Worm (Caenorhabditis elegans) whole organism, L2 larva: ENCODE data around the gene T04F3.3.

Experiments
- C34F6.9 ChIP-seq: fragments of 150-350 bp; optimal IDR thresholded peaks from 2 replicates; lab custom pipeline; 2014; ENCODE audit warnings: missing biosample characterization, missing genetic modification characterization
- F13H6.1 ChIP-seq: sonication (generic microtip); optimal IDR thresholded peaks from 2 replicates; lab custom pipeline; 2016; ENCODE audit warnings: missing genetic modification characterization, missing compliant biosample characterization
- R02D3.7 ChIP-seq: fragments of 150-350 bp; optimal IDR thresholded peaks from 2 replicates; lab custom pipeline; 2014; ENCODE audit warnings: missing biosample characterization, missing genetic modification characterization
- Y55F3AM.14 ChIP-seq: fragments of 200-800 bp; sonication (Bioruptor generic); optimal IDR thresholded peaks from 2 replicates; lab custom pipeline; 2018; ENCODE audit warnings: mild to moderate bottlenecking, missing genetic modification characterization, missing compliant biosample characterization
- ZK546.5 ChIP-seq: sonication (generic microtip); optimal IDR thresholded peaks from 2 replicates; lab custom pipeline; 2017; ENCODE audit warnings: missing biosample characterization, missing genetic modification characterization
- alr-1 ChIP-seq: fragments of 150-350 bp; optimal IDR thresholded peaks from 2 replicates; lab custom pipeline; 2014; ENCODE audit warnings: missing biosample characterization, missing genetic modification characterization
- aly-2 ChIP-seq: fragments of 150-350 bp; optimal IDR thresholded peaks from 2 replicates; lab custom pipeline; 2014; ENCODE audit warnings: missing biosample characterization, missing genetic modification characterization
- ama-1 ChIP-seq: fragments of 150-350 bp; optimal IDR thresholded peaks from 2 replicates; lab custom pipeline; 2018; ENCODE audit warnings: inconsistent platforms
- blmp-1 ChIP-seq: sonication (generic microtip); optimal IDR thresholded peaks from 2 replicates; lab custom pipeline; 2017; ENCODE audit warnings: missing genetic modification characterization, mild to moderate bottlenecking, missing compliant biosample characterization, antibody characterized with exemption, moderate library complexity; ENCODE audit not compliant: insufficient read depth
- ceh-16 ChIP-seq: fragments of 150-350 bp; optimal IDR thresholded peaks from 2 replicates; lab custom pipeline; 2014; ENCODE audit warnings: missing biosample characterization, missing genetic modification characterization
- ceh-82 ChIP-seq: fragments of 150-350 bp; optimal IDR thresholded peaks from 2 replicates; lab custom pipeline; 2014; ENCODE audit warnings: missing biosample characterization, missing genetic modification characterization
- crh-2 ChIP-seq: sonication (generic microtip); optimal IDR thresholded peaks from 2 replicates; lab custom pipeline; 2017; ENCODE audit warnings: missing biosample characterization, missing genetic modification characterization
- dmd-4 ChIP-seq: sonication (generic microtip); optimal IDR thresholded peaks from 2 replicates; lab custom pipeline; 2017; ENCODE audit warnings: missing biosample characterization, missing genetic modification characterization
- egl-27 ChIP-seq: sonication (generic microtip); optimal IDR thresholded peaks from 3 replicates; lab custom pipeline; 2017; ENCODE audit warnings: missing biosample characterization, missing genetic modification reagents, missing genetic modification characterization
- elt-1 ChIP-seq: fragments of 150-350 bp; optimal IDR thresholded peaks from 2 replicates; lab custom pipeline; 2014; ENCODE audit warnings: missing biosample characterization, missing genetic modification characterization
- elt-3 ChIP-seq: sonication (generic microtip); optimal IDR thresholded peaks from 2 replicates; lab custom pipeline; 2017; ENCODE audit warnings: missing biosample characterization, missing genetic modification characterization
- fos-1 ChIP-seq: fragments of 150-350 bp; optimal IDR thresholded peaks from 2 replicates; lab custom pipeline; 2014; ENCODE audit warnings: missing biosample characterization, missing genetic modification characterization
- gmeb-1 ChIP-seq: fragments of 150-350 bp; optimal IDR thresholded peaks from 2 replicates; lab custom pipeline; 2014; ENCODE audit warnings: missing biosample characterization, missing genetic modification characterization
- lin-11 ChIP-seq: fragments of 150-350 bp; sonication (generic microtip); optimal IDR thresholded peaks from 2 replicates; lab custom pipeline; 2014; ENCODE audit warnings: missing biosample characterization, missing genetic modification characterization, inconsistent platforms, mixed read lengths
- lin-13 ChIP-seq: fragments of 150-350 bp; optimal IDR thresholded peaks from 2 replicates; lab custom pipeline; 2014; ENCODE audit warnings: missing biosample characterization, missing genetic modification reagents, missing genetic modification characterization
- lin-39 ChIP-seq: fragments of 150-350 bp; optimal IDR thresholded peaks from 2 replicates; lab custom pipeline; 2014; ENCODE audit warnings: missing biosample characterization, missing genetic modification reagents, missing genetic modification characterization
- mbf-1 ChIP-seq: sonication (generic microtip); optimal IDR thresholded peaks from 2 replicates; lab custom pipeline; 2017; ENCODE audit warnings: missing biosample characterization, missing genetic modification characterization
- nhr-12 ChIP-seq: fragments of 150-350 bp; optimal IDR thresholded peaks from 2 replicates; lab custom pipeline; 2014; ENCODE audit warnings: missing biosample characterization, missing genetic modification characterization
- nhr-129 ChIP-seq: fragments of 150-350 bp; optimal IDR thresholded peaks from 2 replicates; lab custom pipeline; 2014; ENCODE audit warnings: missing biosample characterization, missing genetic modification characterization
- nhr-23 ChIP-seq: fragments of 150-350 bp; optimal IDR thresholded peaks from 2 replicates; lab custom pipeline; 2014; ENCODE audit warnings: missing biosample characterization, missing genetic modification reagents, missing genetic modification characterization
- nhr-237 ChIP-seq: fragments of 150-350 bp; optimal IDR thresholded peaks from 2 replicates; lab custom pipeline; 2014; ENCODE audit warnings: missing biosample characterization, missing genetic modification characterization
- nhr-25 ChIP-seq: fragments of 150-350 bp; sonication (generic microtip); optimal IDR thresholded peaks from 3 replicates; lab custom pipeline; 2014; ENCODE audit warnings: missing biosample characterization, missing genetic modification characterization
- nhr-77 ChIP-seq: fragments of 150-350 bp; optimal IDR thresholded peaks from 2 replicates; lab custom pipeline; 2014; ENCODE audit warnings: missing biosample characterization, missing genetic modification characterization
- peb-1 ChIP-seq: fragments of 150-350 bp; optimal IDR thresholded peaks from 2 replicates; lab custom pipeline; 2014; ENCODE audit warnings: missing biosample characterization, missing genetic modification characterization
- sem-4 ChIP-seq: fragments of 150-350 bp; optimal IDR thresholded peaks from 2 replicates; lab custom pipeline; 2014; ENCODE audit warnings: missing biosample characterization, missing genetic modification reagents, missing genetic modification characterization
- skn-1 ChIP-seq: sonication (generic microtip); optimal IDR thresholded peaks from 2 replicates; lab custom pipeline; 2017; ENCODE audit warnings: missing biosample characterization, missing genetic modification characterization
- sma-9 ChIP-seq, 2 experiments: fragments of 150-350 bp in 1 of 2; sonication (generic microtip) in 1 of 2; optimal IDR thresholded peaks; 2 replicates each; lab custom pipeline; 2014 to 2016; ENCODE audit warnings: missing genetic modification characterization in 2 of 2, mild to moderate bottlenecking in 1 of 2, missing biosample characterization in 1 of 2, missing compliant biosample characterization in 1 of 2, missing genetic modification reagents in 1 of 2, moderate library complexity in 1 of 2
- snpc-4 ChIP-seq: fragments of 150-350 bp; optimal IDR thresholded peaks from 2 replicates; lab custom pipeline; 2014; ENCODE audit warnings: missing biosample characterization, missing genetic modification characterization
- unc-39 ChIP-seq: fragments of 150-350 bp; optimal IDR thresholded peaks from 2 replicates; lab custom pipeline; 2014; ENCODE audit warnings: missing biosample characterization, missing genetic modification characterization
- unc-55 ChIP-seq: fragments of 150-350 bp; sonication (generic microtip); optimal IDR thresholded peaks from 3 replicates; lab custom pipeline; 2014; ENCODE audit warnings: missing biosample characterization, missing genetic modification reagents, missing genetic modification characterization
- unc-62 ChIP-seq: fragments of 150-350 bp; optimal IDR thresholded peaks from 2 replicates; lab custom pipeline; 2014; ENCODE audit warnings: missing biosample characterization, missing genetic modification reagents, missing genetic modification characterization
- zag-1 ChIP-seq: fragments of 150-350 bp; optimal IDR thresholded peaks from 2 replicates; lab custom pipeline; 2014; ENCODE audit warnings: missing biosample characterization, missing genetic modification characterization
- ztf-1 ChIP-seq: fragments of 200-800 bp; sonication (Bioruptor generic); conservative IDR thresholded peaks from 2 replicates; pipeline ENCODE4 v1.3.6; 2022; ENCODE audit warnings: missing genetic modification characterization, missing compliant biosample characterization
- ztf-11 ChIP-seq: sonication (generic microtip); optimal IDR thresholded peaks from 2 replicates; lab custom pipeline; 2017; ENCODE audit warnings: missing biosample characterization, missing genetic modification characterization
- ztf-4 ChIP-seq: fragments of 150-350 bp; optimal IDR thresholded peaks from 2 replicates; lab custom pipeline; 2014; ENCODE audit warnings: missing biosample characterization, missing genetic modification characterization

Gene T04F3.3

ce11 chrV:11767028-11767427 lies 8.3 kb downstream of the T04F3.3 start, which contains the start of gene sel-11:
Gene sel-11, plus strand, starts transcription at chrV:11767328.
- TF ChIP-seq ceh-82 (tag; lab: Kevin White, UChicago) (no peak), lin-13 (GFP tag; lab: Kevin White, UChicago) (no peak), nhr-237 (tag; lab: Kevin White, UChicago) (no peak), ZK546.5 (no peak), peb-1 (tag; lab: Kevin White, UChicago) (no peak), ztf-11 (tag; lab: Kevin White, UChicago) (no peak), R02D3.7 (no peak), crh-2 (no peak)
- TF ChIP-seq, all 48 proteins: peak for 0

- no peak for TF ChIP-seq elt-3 (tag; lab: Kevin White, UChicago)
- no peak for TF ChIP-seq gmeb-1
- no peak for TF ChIP-seq egl-27
- no peak for TF ChIP-seq ztf-1 (GFP tag; lab: Robert Waterston, UW)
- TF ChIP-seq, all 48 proteins: peak for 0
These were observed 10.9 kb downstream of the T04F3.3 start for ce11 chrV:11769646-11770045.

ce11 chrV:11770053-11770517 lies 11.3 kb downstream of the T04F3.3 start, which contains the start of gene F55A11.4:
Gene F55A11.4, plus strand, starts transcription at chrV:11770467.
- no peak for TF ChIP-seq nhr-77 (tag; lab: Kevin White, UChicago)
- no peak for TF ChIP-seq peb-1 (tag; lab: Kevin White, UChicago)
- peak; percentile 10 for TF ChIP-seq nhr-25 (tag; lab: Kevin White, UChicago)
- no peak for TF ChIP-seq blmp-1 (tag; lab: Kevin White, UChicago)
- TF ChIP-seq ama-1 (lab: Kevin White, UChicago): peak; percentile 32
- no peak for TF ChIP-seq unc-62 (GFP tag; lab: Kevin White, UChicago)
- no peak for TF ChIP-seq alr-1 (tag; lab: Kevin White, UChicago)
- no peak for TF ChIP-seq nhr-237 (tag; lab: Kevin White, UChicago)
- no peak for TF ChIP-seq ZK546.5

- TF ChIP-seq nhr-129 (tag; lab: Kevin White, UChicago) (no peak), R02D3.7 (no peak), lin-11 (tag; lab: Kevin White, UChicago) (no peak), lin-39 (no peak), nhr-12 (tag; lab: Kevin White, UChicago) (no peak), crh-2 (no peak), aly-2 (no peak)
These were observed 14.7 kb downstream of the T04F3.3 start, which contains the start of gene bus-18 for ce11 chrV:11773420-11773819. Gene bus-18, plus strand, starts transcription at chrV:11773720.

- peak; percentile 62 for TF ChIP-seq fos-1 (tag; lab: Kevin White, UChicago)
- TF ChIP-seq nhr-25 (tag; lab: Kevin White, UChicago): peak; percentile 39
- TF ChIP-seq elt-3 (tag; lab: Kevin White, UChicago): no peak
- peak; percentile 27 for TF ChIP-seq ceh-16 (tag; lab: Kevin White, UChicago)
- no peak for TF ChIP-seq mbf-1 (tag; lab: Kevin White, UChicago)
These were observed 15.2 kb downstream of the T04F3.3 start for ce11 chrV:11773934-11774333.

- TF ChIP-seq ztf-11 (tag; lab: Kevin White, UChicago) (no peak), dmd-4 (tag; lab: Kevin White, UChicago) (no peak)
These were observed 17.8 kb downstream of the T04F3.3 start, which contains the start of gene F55A11.6 for ce11 chrV:11776538-11776937. Gene F55A11.6, plus strand, starts transcription at chrV:11776838.

- TF ChIP-seq unc-55 (no peak), aly-2 (no peak), ama-1 (lab: Kevin White, UChicago) (no peak), mbf-1 (tag; lab: Kevin White, UChicago) (no peak), unc-62 (GFP tag; lab: Kevin White, UChicago) (no peak), sem-4 (tag; lab: Kevin White, UChicago) (no peak), unc-39 (tag; lab: Kevin White, UChicago) (no peak), blmp-1 (tag; lab: Kevin White, UChicago) (peak; percentile 15), snpc-4 (tag; lab: Kevin White, UChicago) (no peak), dmd-4 (tag; lab: Kevin White, UChicago) (no peak), fos-1 (tag; lab: Kevin White, UChicago) (peak; percentile 81), zag-1 (tag; lab: Kevin White, UChicago) (no peak), nhr-25 (tag; lab: Kevin White, UChicago) (peak; percentile 25), sma-9 (GFP tag; optimal IDR thresholded peaks at IDR 0.05; lab: Kevin White, UChicago) (peak; percentile 74), sma-9 (tag; optimal IDR thresholded peaks at IDR 0.05; lab: Kevin White, UChicago) (no peak), ztf-4 (tag; lab: Kevin White, UChicago) (no peak), nhr-23 (tag; lab: Kevin White, UChicago) (no peak), ceh-82 (tag; lab: Kevin White, UChicago) (no peak), C34F6.9 (tag; lab: Kevin White, UChicago) (no peak), skn-1 (tag; lab: Kevin White, UChicago) (no peak), nhr-129 (tag; lab: Kevin White, UChicago) (peak; percentile 18), crh-2 (peak; percentile 58), F13H6.1 (tag; lab: Kevin White, UChicago) (peak; percentile 27), elt-1 (no peak), Y55F3AM.14 (GFP tag; lab: Kevin White, UChicago) (no peak)
These were observed 19.1 kb downstream of the T04F3.3 start for ce11 chrV:11777846-11778245.
